Worm (Caenorhabditis elegans): ENCODE measurements around the gene C31A11.13.

Gene C31A11.13

DNA sequence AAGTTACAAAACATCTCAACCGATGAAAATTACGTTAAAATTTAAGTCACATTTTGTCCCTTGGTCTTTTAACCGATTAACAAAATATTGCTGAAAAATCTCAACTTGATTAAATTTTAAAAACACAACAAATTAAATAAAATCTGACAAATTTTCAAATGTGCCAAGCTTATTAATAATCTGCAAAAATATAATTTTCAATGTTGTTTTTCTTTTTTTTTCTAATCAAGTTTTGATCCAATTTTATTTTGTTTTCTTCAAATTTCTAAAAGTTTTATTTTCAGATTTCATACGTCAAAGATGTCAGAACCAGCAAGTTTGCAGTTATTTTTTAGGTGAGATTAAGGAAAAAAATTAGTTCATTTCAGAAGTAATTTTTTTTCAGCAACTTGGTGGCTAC is 34.0 kb upstream of the C31A11.13 start, which contains the start of gene srw-87:
Gene srw-87, plus strand, starts transcription at position 301 of the 400 bp plus-strand sequence.
- TF ChIP-seq sea-1 (GFP tag; conservative IDR thresholded peaks at IDR 0.05) (no peak), aly-1 (tag; optimal IDR thresholded peaks at IDR 0.05) (no peak), ceh-13 (GFP tag; optimal IDR thresholded peaks at IDR 0.05) (no peak), tbx-37 (GFP tag; conservative IDR thresholded peaks at IDR 0.05) (no peak), hmbx-1 (tag; optimal IDR thresholded peaks at IDR 0.05) (no peak), ama-1 (optimal IDR thresholded peaks at IDR 0.05) (no peak), hmg-4 (GFP tag; optimal IDR thresholded peaks at IDR 0.05) (no peak), ceh-36 (tag; optimal IDR thresholded peaks at IDR 0.05) (no peak), tra-4 (tag; optimal IDR thresholded peaks at IDR 0.05) (no peak), F13C5.2 (tag; optimal IDR thresholded peaks at IDR 0.05) (no peak), ets-7 (tag; optimal IDR thresholded peaks at IDR 0.05) (no peak)

DNA sequence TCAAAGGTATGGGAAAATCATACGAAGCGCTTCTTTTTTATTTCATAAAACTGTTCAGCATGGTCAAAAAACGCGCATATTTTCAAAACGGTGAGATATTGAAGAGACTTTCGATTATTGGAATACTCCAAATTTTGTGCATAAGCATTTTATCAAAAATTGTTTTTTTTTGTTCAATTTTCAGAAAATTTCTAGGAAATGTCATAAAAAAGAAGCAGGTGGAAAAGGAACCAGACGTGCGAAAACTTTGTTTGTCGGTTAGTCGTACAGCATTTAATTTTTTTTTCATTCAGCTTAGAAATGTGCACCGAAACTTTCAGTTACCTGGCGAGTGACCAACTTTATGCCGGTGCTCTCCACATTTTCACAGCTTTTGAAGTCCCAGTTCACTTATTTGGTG is 31.1 kb upstream of the C31A11.13 start, which contains the start of gene srh-167:
Gene srh-167, plus strand, starts transcription at position 301 of the 400 bp plus-strand sequence.
- no peak for TF ChIP-seq B0310.2 (tag; optimal IDR thresholded peaks at IDR 0.05)
- no peak for TF ChIP-seq ceh-36 (tag; optimal IDR thresholded peaks at IDR 0.05)
- no peak for TF ChIP-seq hmg-4 (GFP tag; optimal IDR thresholded peaks at IDR 0.05)

DNA sequence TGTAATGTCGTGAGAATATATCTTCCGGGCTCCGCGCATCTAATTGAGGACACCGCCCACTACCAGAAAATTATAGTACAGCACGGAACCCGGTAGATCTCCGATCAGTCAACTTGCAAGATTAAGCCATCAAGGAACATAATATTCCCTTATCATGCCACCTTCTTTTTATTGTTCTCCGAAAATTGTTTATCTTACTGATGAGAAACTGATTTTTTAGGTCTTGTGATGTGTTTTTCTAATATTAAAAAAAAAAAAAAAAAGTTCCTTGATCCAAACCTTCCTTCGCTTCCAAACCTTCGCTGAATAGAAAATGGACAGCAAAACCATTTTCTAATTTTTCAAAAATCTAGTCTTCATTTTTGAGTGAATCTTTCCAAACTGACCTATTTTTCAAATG is 26.5 kb upstream of the C31A11.13 start, which contains the start of gene F57G8.7:
Gene F57G8.7, plus strand, starts transcription at position 301 of the 400 bp plus-strand sequence.
- TF ChIP-seq pes-1 (GFP tag; IDR thresholded peaks at IDR 0.05) (no peak), ama-1 (optimal IDR thresholded peaks at IDR 0.05) (no peak), ceh-13 (GFP tag; optimal IDR thresholded peaks at IDR 0.05) (no peak), hmbx-1 (tag; optimal IDR thresholded peaks at IDR 0.05) (no peak), aly-1 (tag; optimal IDR thresholded peaks at IDR 0.05) (no peak), ets-7 (tag; optimal IDR thresholded peaks at IDR 0.05) (no peak), scrt-1 (GFP tag; IDR thresholded peaks at IDR 0.05) (no peak), ceh-36 (tag; optimal IDR thresholded peaks at IDR 0.05) (no peak)

DNA sequence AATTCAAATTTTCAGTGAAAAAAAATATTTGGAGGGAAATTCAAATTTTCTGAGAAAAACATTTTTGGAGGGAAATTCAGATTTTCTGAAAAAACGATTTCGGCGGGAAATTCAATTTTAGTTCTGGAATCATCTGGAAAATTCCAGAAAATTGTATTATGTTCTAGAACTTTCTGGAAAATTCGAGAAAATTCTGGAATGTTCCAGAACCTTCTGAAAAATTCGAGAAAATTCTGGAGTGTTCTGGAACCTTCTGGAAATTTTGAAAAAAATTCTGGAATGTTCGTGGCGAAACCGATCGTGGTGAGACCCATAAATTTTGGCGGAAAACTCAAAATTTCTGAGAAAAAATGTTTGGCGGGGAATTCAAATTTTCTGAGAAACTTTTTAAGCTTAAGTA is 19.8 kb upstream of the C31A11.13 start:
- TF ChIP-seq B0310.2 (tag; optimal IDR thresholded peaks at IDR 0.05) = no peak

DNA sequence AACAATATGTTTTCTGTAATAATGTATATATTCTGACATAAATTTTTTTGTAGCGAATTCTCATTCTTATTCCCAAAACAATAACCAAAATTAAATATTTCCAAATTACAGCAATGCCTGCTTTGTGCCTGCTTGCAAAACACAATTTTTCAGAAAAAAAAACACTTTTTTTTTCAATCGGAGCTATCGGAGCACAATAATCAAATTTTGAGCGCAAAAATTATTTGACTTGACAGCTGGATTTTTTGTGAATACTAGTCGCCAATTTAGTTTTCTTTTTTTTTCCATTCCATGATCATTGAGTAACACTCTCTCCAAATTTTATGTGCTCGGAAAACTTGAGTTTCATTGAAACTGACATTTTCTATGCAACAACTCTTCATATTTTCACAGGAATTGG is 14.9 kb upstream of the C31A11.13 start, which contains the start of gene srh-180:
Gene srh-180, plus strand, starts transcription at position 301 of the 400 bp plus-strand sequence.
- TF ChIP-seq pes-1 (GFP tag; IDR thresholded peaks at IDR 0.05) = no peak
- TF ChIP-seq ama-1 (optimal IDR thresholded peaks at IDR 0.05) = no peak
- no peak for TF ChIP-seq aly-1 (tag; optimal IDR thresholded peaks at IDR 0.05)
- TF ChIP-seq tra-4 (tag; optimal IDR thresholded peaks at IDR 0.05) = no peak
- TF ChIP-seq scrt-1 (GFP tag; IDR thresholded peaks at IDR 0.05) = no peak
- TF ChIP-seq sea-1 (GFP tag; conservative IDR thresholded peaks at IDR 0.05) = no peak
- TF ChIP-seq ceh-36 (tag; optimal IDR thresholded peaks at IDR 0.05) = no peak
- TF ChIP-seq ets-7 (tag; optimal IDR thresholded peaks at IDR 0.05) = no peak
- no peak for TF ChIP-seq tbx-11 (GFP tag; IDR thresholded peaks at IDR 0.05)
- no peak for TF ChIP-seq F13C5.2 (tag; optimal IDR thresholded peaks at IDR 0.05)
- no peak for TF ChIP-seq B0310.2 (tag; optimal IDR thresholded peaks at IDR 0.05)
- no peak for TF ChIP-seq ceh-13 (GFP tag; optimal IDR thresholded peaks at IDR 0.05)
- TF ChIP-seq hmg-4 (GFP tag; optimal IDR thresholded peaks at IDR 0.05) = no peak
- TF ChIP-seq flt-1 (GFP tag; IDR thresholded peaks at IDR 0.05) = no peak
- TF ChIP-seq hmbx-1 (tag; optimal IDR thresholded peaks at IDR 0.05) = no peak
- no peak for TF ChIP-seq hnd-1 (tag; optimal IDR thresholded peaks at IDR 0.05)
- TF ChIP-seq tbx-37 (GFP tag; conservative IDR thresholded peaks at IDR 0.05) = no peak

DNA sequence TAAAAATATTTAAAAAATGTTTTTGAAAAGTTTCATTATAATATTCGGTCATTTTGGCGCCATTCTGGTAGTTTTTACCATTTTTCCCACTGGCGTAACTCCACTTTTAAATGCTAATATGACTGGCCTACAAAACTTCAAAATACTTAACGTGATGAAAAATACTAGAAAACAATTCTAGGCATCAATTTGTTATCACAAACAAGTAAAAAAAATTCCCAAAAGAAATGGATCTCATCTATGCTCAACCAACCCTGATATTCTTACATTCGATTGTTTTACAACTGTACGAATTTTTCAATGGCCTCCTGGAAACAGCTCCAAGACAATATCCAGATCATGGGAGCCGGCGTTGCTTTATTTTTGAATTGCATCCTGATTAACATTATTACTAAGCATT is 12.7 kb upstream of the C31A11.13 start, which contains the start of gene str-214:
Gene str-214, plus strand, starts transcription at position 301 of the 400 bp plus-strand sequence.
- no peak for TF ChIP-seq B0310.2 (tag; optimal IDR thresholded peaks at IDR 0.05)
- no peak for TF ChIP-seq aly-1 (tag; optimal IDR thresholded peaks at IDR 0.05)
- no peak for TF ChIP-seq ceh-36 (tag; optimal IDR thresholded peaks at IDR 0.05)
- no peak for TF ChIP-seq scrt-1 (GFP tag; IDR thresholded peaks at IDR 0.05)
- TF ChIP-seq sea-1 (GFP tag; conservative IDR thresholded peaks at IDR 0.05) = no peak
- no peak for TF ChIP-seq hmg-4 (GFP tag; optimal IDR thresholded peaks at IDR 0.05)
- no peak for TF ChIP-seq ama-1 (optimal IDR thresholded peaks at IDR 0.05)
- no peak for TF ChIP-seq hnd-1 (tag; optimal IDR thresholded peaks at IDR 0.05)

DNA sequence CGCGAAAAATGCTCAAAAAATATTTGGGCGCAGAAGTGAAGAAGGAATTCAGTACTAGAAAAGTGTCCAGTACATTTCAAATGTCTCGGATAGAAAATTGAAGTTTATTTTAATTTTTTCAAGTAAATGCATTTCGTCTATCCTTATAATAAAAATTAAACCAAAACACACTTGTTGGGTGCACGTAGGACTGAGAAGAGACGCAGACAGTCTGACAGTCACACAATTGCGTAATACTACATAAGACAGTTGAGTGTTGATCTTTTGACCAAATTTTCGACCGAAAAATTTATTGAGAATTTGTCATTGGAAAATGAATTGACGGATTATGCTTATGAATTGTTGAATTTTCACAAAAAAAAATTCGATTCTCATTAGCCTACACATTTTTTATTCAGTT is 7.2 kb upstream of the C31A11.13 start, which contains the start of gene oac-7:
Gene oac-7, plus strand, starts transcription at position 283 of the 400 bp plus-strand sequence.
- no peak for TF ChIP-seq B0310.2 (tag; optimal IDR thresholded peaks at IDR 0.05)
- TF ChIP-seq ceh-13 (GFP tag; optimal IDR thresholded peaks at IDR 0.05) = no peak
- TF ChIP-seq sea-1 (GFP tag; conservative IDR thresholded peaks at IDR 0.05) = no peak
- no peak for TF ChIP-seq aly-1 (tag; optimal IDR thresholded peaks at IDR 0.05)
- no peak for TF ChIP-seq F13C5.2 (tag; optimal IDR thresholded peaks at IDR 0.05)
- TF ChIP-seq flt-1 (GFP tag; IDR thresholded peaks at IDR 0.05) = no peak
- TF ChIP-seq hnd-1 (tag; optimal IDR thresholded peaks at IDR 0.05) = no peak
- TF ChIP-seq hmbx-1 (tag; optimal IDR thresholded peaks at IDR 0.05) = no peak
- no peak for TF ChIP-seq ceh-36 (tag; optimal IDR thresholded peaks at IDR 0.05)
- TF ChIP-seq scrt-1 (GFP tag; IDR thresholded peaks at IDR 0.05) = no peak
- TF ChIP-seq tra-4 (tag; optimal IDR thresholded peaks at IDR 0.05) = no peak
- no peak for TF ChIP-seq tbx-11 (GFP tag; IDR thresholded peaks at IDR 0.05)
- no peak for TF ChIP-seq hmg-4 (GFP tag; optimal IDR thresholded peaks at IDR 0.05)
- TF ChIP-seq ama-1 (optimal IDR thresholded peaks at IDR 0.05) = no peak

DNA sequence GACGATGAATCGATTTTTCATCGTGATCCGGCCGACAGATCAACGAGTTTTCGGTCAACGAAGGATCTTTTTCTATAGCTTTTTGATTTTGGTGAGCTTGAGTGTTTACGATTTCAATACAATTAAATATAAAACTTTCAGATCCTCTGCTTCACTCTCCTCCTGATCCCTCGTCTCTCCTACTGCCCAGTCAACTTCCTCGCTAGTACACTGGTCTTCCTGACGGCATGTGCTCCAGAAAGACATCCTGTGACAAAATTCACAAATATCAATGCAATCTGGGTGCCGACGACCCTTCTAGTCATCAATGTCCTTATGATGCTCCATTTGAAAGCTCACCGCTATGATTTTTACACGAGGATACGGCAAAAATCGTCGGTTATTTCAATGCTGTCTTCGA is 6.0 kb upstream of the C31A11.13 start:
- TF ChIP-seq ets-7 (tag; optimal IDR thresholded peaks at IDR 0.05) (no peak), ama-1 (optimal IDR thresholded peaks at IDR 0.05) (no peak), sea-1 (GFP tag; conservative IDR thresholded peaks at IDR 0.05) (no peak), hmbx-1 (tag; optimal IDR thresholded peaks at IDR 0.05) (no peak), hmg-4 (GFP tag; optimal IDR thresholded peaks at IDR 0.05) (no peak), F13C5.2 (tag; optimal IDR thresholded peaks at IDR 0.05) (no peak), ceh-36 (tag; optimal IDR thresholded peaks at IDR 0.05) (no peak), scrt-1 (GFP tag; IDR thresholded peaks at IDR 0.05) (no peak), ceh-13 (GFP tag; optimal IDR thresholded peaks at IDR 0.05) (no peak), tra-4 (tag; optimal IDR thresholded peaks at IDR 0.05) (no peak), tbx-11 (GFP tag; IDR thresholded peaks at IDR 0.05) (no peak), tbx-37 (GFP tag; conservative IDR thresholded peaks at IDR 0.05) (no peak), B0310.2 (tag; optimal IDR thresholded peaks at IDR 0.05) (no peak), flt-1 (GFP tag; IDR thresholded peaks at IDR 0.05) (no peak)

Measured in whole organism, early embryonic.